Fruit fly (Drosophila melanogaster) whole organism, embryonic: ENCODE data around the gene CG1764.

Experiments used
- BEAF-32 ChIP-seq: fragments of 200-800 bp; sonication (Bioruptor generic); optimal IDR thresholded peaks from 3 replicates; lab custom pipeline; 2017; ENCODE audit warnings: missing biosample characterization, missing genetic modification characterization, mild to moderate bottlenecking, moderate library complexity, missing genetic modification reagents
- CG10147 ChIP-seq: fragments of 200-800 bp; sonication (Bioruptor generic); optimal IDR thresholded peaks from 2 replicates; lab custom pipeline; 2019; ENCODE audit warnings: missing biosample characterization, mild to moderate bottlenecking, missing genetic modification characterization, moderate library complexity
- CG10979 ChIP-seq: fragments of 200-800 bp; sonication (Bioruptor generic); optimal IDR thresholded peaks from 2 replicates; lab custom pipeline; 2018; ENCODE audit warnings: missing biosample characterization, mild to moderate bottlenecking, missing genetic modification characterization, moderate library complexity
- CG11723 ChIP-seq: fragments of 200-800 bp; sonication (Bioruptor generic); optimal IDR thresholded peaks from 2 replicates; lab custom pipeline; 2017; ENCODE audit warnings: missing biosample characterization, mild to moderate bottlenecking, missing genetic modification characterization
- CG12391 ChIP-seq: fragments of 200-800 bp; sonication (Bioruptor generic); optimal IDR thresholded peaks from 3 replicates; lab custom pipeline; 2018; ENCODE audit warnings: missing biosample characterization, mild to moderate bottlenecking, missing genetic modification characterization, moderate library complexity
- CG12942 ChIP-seq: fragments of 200-800 bp; sonication (Bioruptor generic); optimal IDR thresholded peaks from 3 replicates; lab custom pipeline; 2016; ENCODE audit warnings: missing biosample characterization, missing genetic modification characterization
- CG13424 ChIP-seq: fragments of 200-800 bp; sonication (Bioruptor generic); optimal IDR thresholded peaks from 2 replicates; lab custom pipeline; 2019; ENCODE audit warnings: missing biosample characterization, mild to moderate bottlenecking, missing genetic modification characterization, moderate library complexity
- CG15073 ChIP-seq: fragments of 200-800 bp; sonication (Bioruptor generic); optimal IDR thresholded peaks from 2 replicates; lab custom pipeline; 2016; ENCODE audit warnings: missing biosample characterization, missing genetic modification characterization
- CG15514 ChIP-seq: fragments of 200-800 bp; sonication (Bioruptor generic); optimal IDR thresholded peaks from 3 replicates; lab custom pipeline; 2017; ENCODE audit warnings: missing biosample characterization, missing genetic modification characterization, mild to moderate bottlenecking, moderate library complexity, missing genetic modification reagents
- CG1603 ChIP-seq: fragments of 200-800 bp; sonication (Bioruptor generic); optimal IDR thresholded peaks from 2 replicates; lab custom pipeline; 2019; ENCODE audit warnings: missing biosample characterization, mild to moderate bottlenecking, missing genetic modification characterization, moderate library complexity
- CG16779 ChIP-seq: fragments of 200-800 bp; sonication (Bioruptor generic); IDR thresholded peaks from 2 replicates; pipeline ENCODE4 v1.3.6; 2022; ENCODE audit warnings: missing biosample characterization, missing genetic modification characterization
- CG18011 ChIP-seq: fragments of 200-800 bp; sonication (Bioruptor generic); optimal IDR thresholded peaks from 2 replicates; lab custom pipeline; 2017; ENCODE audit warnings: missing biosample characterization, missing genetic modification characterization, mild to moderate bottlenecking, moderate library complexity, missing genotype
- CG2678 ChIP-seq: fragments of 200-800 bp; sonication (Bioruptor generic); optimal IDR thresholded peaks from 3 replicates; lab custom pipeline; 2019; ENCODE audit warnings: missing biosample characterization, mild to moderate bottlenecking, missing genetic modification characterization, moderate library complexity
- CG31365 ChIP-seq: fragments of 200-800 bp; sonication (Bioruptor generic); optimal IDR thresholded peaks from 2 replicates; lab custom pipeline; 2018; ENCODE audit warnings: missing biosample characterization, mild to moderate bottlenecking, missing genetic modification characterization
- CG31388 ChIP-seq: fragments of 200-800 bp; sonication (Bioruptor generic); optimal IDR thresholded peaks from 2 replicates; lab custom pipeline; 2016; ENCODE audit warnings: missing biosample characterization, missing genetic modification characterization
- CG34376 ChIP-seq: fragments of 200-800 bp; sonication (Bioruptor generic); optimal IDR thresholded peaks from 2 replicates; lab custom pipeline; 2018; ENCODE audit warnings: missing biosample characterization, mild to moderate bottlenecking, missing genetic modification characterization
- CG5180 ChIP-seq: fragments of 200-800 bp; sonication (Bioruptor generic); optimal IDR thresholded peaks from 3 replicates; lab custom pipeline; 2017; ENCODE audit warnings: missing biosample characterization, missing genetic modification characterization, mild to moderate bottlenecking, moderate library complexity, missing genetic modification reagents
- CG6175 ChIP-seq: fragments of 200-800 bp; sonication (Bioruptor generic); IDR thresholded peaks from 3 replicates; pipeline ENCODE4 v1.3.6; 2022; ENCODE audit warnings: missing biosample characterization, missing genetic modification characterization
- CG9797 ChIP-seq: fragments of 200-800 bp; sonication (Bioruptor generic); optimal IDR thresholded peaks from 3 replicates; lab custom pipeline; 2018; ENCODE audit warnings: missing biosample characterization, mild to moderate bottlenecking, missing genetic modification characterization
- Chrac-16 ChIP-seq: fragments of 200-800 bp; sonication (Bioruptor generic); optimal IDR thresholded peaks from 3 replicates; lab custom pipeline; 2016; ENCODE audit warnings: missing biosample characterization, missing genetic modification characterization
- CrebB ChIP-seq: fragments of 200-800 bp; sonication (Bioruptor generic); optimal IDR thresholded peaks from 3 replicates; lab custom pipeline; 2018; ENCODE audit warnings: missing biosample characterization, mild to moderate bottlenecking, missing genetic modification characterization
- Dbx ChIP-seq: fragments of 200-800 bp; sonication (Bioruptor generic); IDR thresholded peaks from 3 replicates; pipeline ENCODE4 v1.3.6; 2022; ENCODE audit warnings: missing biosample characterization, missing genetic modification characterization
- Dll ChIP-seq: fragments of 200-800 bp; sonication (Bioruptor generic); IDR thresholded peaks from 4 replicates; pipeline ENCODE4 v1.3.6; 2022; ENCODE audit warnings: missing biosample characterization, missing genetic modification characterization; ENCODE audit not compliant: partially characterized antibody
- Dp ChIP-seq: fragments of 200-800 bp; sonication (Bioruptor generic); optimal IDR thresholded peaks from 2 replicates; lab custom pipeline; 2018; ENCODE audit warnings: missing biosample characterization, mild to moderate bottlenecking, missing genetic modification characterization, moderate library complexity
- E2f1 ChIP-seq: fragments of 200-800 bp; sonication (Bioruptor generic); IDR thresholded peaks from 2 replicates; pipeline ENCODE4 v1.3.6; 2022; ENCODE audit warnings: missing biosample characterization, missing genetic modification characterization
- E2f2 ChIP-seq: fragments of 200-800 bp; sonication (Bioruptor generic); IDR thresholded peaks from 2 replicates; pipeline ENCODE4 v1.3.6; 2022; ENCODE audit warnings: missing biosample characterization, missing genetic modification characterization
- Hey ChIP-seq: fragments of 200-800 bp; sonication (Bioruptor generic); optimal IDR thresholded peaks from 3 replicates; lab custom pipeline; 2018; ENCODE audit warnings: missing biosample characterization, mild to moderate bottlenecking, missing genetic modification characterization
- Lhr ChIP-seq: fragments of 200-800 bp; sonication (Bioruptor generic); optimal IDR thresholded peaks from 3 replicates; lab custom pipeline; 2017; ENCODE audit warnings: mild to moderate bottlenecking, missing biosample characterization, missing genetic modification reagents, missing genetic modification characterization
- Max ChIP-seq: fragments of 200-800 bp; sonication (Bioruptor generic); optimal IDR thresholded peaks from 2 replicates; lab custom pipeline; 2016; ENCODE audit warnings: missing biosample characterization, mild to moderate bottlenecking, missing genetic modification characterization
- Pdp1 ChIP-seq, 2 experiments: fragments of 200-800 bp; sonication (Bioruptor generic); optimal IDR thresholded peaks; 3 replicates each; lab custom pipeline; 2016; ENCODE audit warnings: missing biosample characterization in 2 of 2, missing genetic modification characterization in 2 of 2, mild to moderate bottlenecking in 1 of 2, moderate library complexity in 1 of 2
- Ssrp ChIP-seq: fragments of 200-800 bp; sonication (Bioruptor generic); optimal IDR thresholded peaks from 2 replicates; lab custom pipeline; 2018; ENCODE audit warnings: missing biosample characterization, mild to moderate bottlenecking, missing genetic modification characterization, moderate library complexity
- Stat92E ChIP-seq, 3 experiments: fragments of >200 bp in 2 of 3; fragments of 200-800 bp in 1 of 3; sonication (Bioruptor generic) in 1 of 3; optimal IDR thresholded peaks; 2 replicates each; lab custom pipeline; 2017 to 2019; ENCODE audit warnings: missing biosample characterization in 3 of 3, missing genetic modification characterization in 3 of 3, mild to moderate bottlenecking in 1 of 3, moderate library complexity in 1 of 3
- Usf ChIP-seq: fragments of 200-800 bp; sonication (Bioruptor generic); optimal IDR thresholded peaks from 2 replicates; lab custom pipeline; 2017; ENCODE audit warnings: missing genotype, missing biosample characterization, missing genetic modification characterization
- ash1 ChIP-seq: fragments of 200-800 bp; sonication (Bioruptor generic); optimal IDR thresholded peaks from 2 replicates; lab custom pipeline; 2018; ENCODE audit warnings: missing biosample characterization, mild to moderate bottlenecking, missing genetic modification characterization
- chinmo ChIP-seq: fragments of 200-800 bp; sonication (Bioruptor generic); IDR thresholded peaks from 4 replicates; pipeline ENCODE4 v1.3.6; 2022; ENCODE audit warnings: missing biosample characterization, missing genetic modification characterization; ENCODE audit not compliant: partially characterized antibody
- croc ChIP-seq: fragments of 200-800 bp; sonication (Bioruptor generic); conservative IDR thresholded peaks from 3 replicates; pipeline ENCODE4 v1.3.6; 2022; ENCODE audit warnings: missing biosample characterization, missing genetic modification characterization
- crol ChIP-seq: fragments of 200-800 bp; sonication (Bioruptor generic); IDR thresholded peaks from 2 replicates; pipeline ENCODE4 v1.3.6; 2022; ENCODE audit warnings: missing biosample characterization, missing genetic modification characterization
- cwo ChIP-seq: fragments of 200-800 bp; sonication (Bioruptor generic); optimal IDR thresholded peaks from 3 replicates; lab custom pipeline; 2017; ENCODE audit warnings: missing biosample characterization, missing genetic modification characterization, mild to moderate bottlenecking, moderate library complexity, missing genetic modification reagents
- gfzf ChIP-seq: fragments of 200-800 bp; sonication (Bioruptor generic); optimal IDR thresholded peaks from 2 replicates; lab custom pipeline; 2016; ENCODE audit warnings: missing biosample characterization, mild to moderate bottlenecking, missing genetic modification characterization, moderate library complexity
- grau ChIP-seq: fragments of 200-800 bp; optimal IDR thresholded peaks from 3 replicates; lab custom pipeline; 2019; ENCODE audit warnings: missing biosample characterization, mild to moderate bottlenecking, missing genetic modification characterization, moderate library complexity
- hb ChIP-seq: fragments of 200-800 bp; sonication (Bioruptor generic); IDR thresholded peaks from 3 replicates; pipeline ENCODE4 v1.3.6; 2022; ENCODE audit warnings: missing biosample characterization, missing genetic modification characterization; ENCODE audit not compliant: partially characterized antibody
- nom ChIP-seq: fragments of 200-800 bp; sonication (Bioruptor generic); optimal IDR thresholded peaks from 2 replicates; lab custom pipeline; 2017; ENCODE audit warnings: missing biosample characterization, missing genetic modification characterization, mild to moderate bottlenecking, moderate library complexity, missing genetic modification reagents
- pzg ChIP-seq: fragments of 200-800 bp; sonication (Bioruptor generic); optimal IDR thresholded peaks from 3 replicates; lab custom pipeline; 2018; ENCODE audit warnings: missing biosample characterization, mild to moderate bottlenecking, missing genetic modification characterization, moderate library complexity
- sd ChIP-seq: fragments of 200-800 bp; sonication (Bioruptor generic); optimal IDR thresholded peaks from 3 replicates; lab custom pipeline; 2018; ENCODE audit warnings: missing biosample characterization, mild to moderate bottlenecking, missing genetic modification characterization, moderate library complexity
- stc ChIP-seq: fragments of 200-800 bp; sonication (Bioruptor generic); IDR thresholded peaks from 2 replicates; pipeline ENCODE4 v1.3.6; 2022; ENCODE audit warnings: missing biosample characterization, missing genetic modification characterization
- tgo ChIP-seq: fragments of 200-800 bp; sonication (Bioruptor generic); IDR thresholded peaks from 3 replicates; pipeline ENCODE4 v1.3.6; 2022; ENCODE audit warnings: missing biosample characterization, missing genetic modification characterization
- zfh2 ChIP-seq: fragments of 200-800 bp; sonication (Bioruptor generic); optimal IDR thresholded peaks from 2 replicates; lab custom pipeline; 2016; ENCODE audit warnings: missing biosample characterization, missing genetic modification characterization

CG1764 gene

dm6 chrX:13258048-13258756 is 44.0 kb downstream of the CG1764 start, which contains the start of the genes mew and CG15742 (continued):
- TF ChIP-seq Hey = no peak
- peak; percentile 47 for TF ChIP-seq cwo (GFP tag; lab: Kevin White, UChicago)
- TF ChIP-seq Dbx (GFP tag; lab: Robert Waterston, UW) = no peak
- peak; percentile 24 for TF ChIP-seq BEAF-32
- TF ChIP-seq Pdp1 (GFP tag; optimal IDR thresholded peaks at IDR 0.05; lab: Kevin White, UChicago) = peak in 1 of 2 experiments; percentile 14
- no peak for TF ChIP-seq CG12942 (GFP tag; lab: Kevin White, UChicago)
- no peak for TF ChIP-seq CG6175 (GFP tag; lab: Robert Waterston, UW)
- TF ChIP-seq E2f1 (GFP tag; lab: Robert Waterston, UW) = no peak
- no peak for TF ChIP-seq Usf
- no peak for TF ChIP-seq Chrac-16 (GFP tag; lab: Kevin White, UChicago)
- no peak for TF ChIP-seq CG13424
- peak in 1 of 3 experiments; percentile 7 for TF ChIP-seq Stat92E (GFP tag; optimal IDR thresholded peaks at IDR 0.05; lab: Kevin White, UChicago)
- TF ChIP-seq E2f2 (GFP tag; lab: Robert Waterston, UW) = peak; percentile 75
- no peak for TF ChIP-seq zfh2 (GFP tag; lab: Kevin White, UChicago)
- peak; percentile 83 for TF ChIP-seq CG18011 (GFP tag; lab: Kevin White, UChicago)
- peak; percentile 69 for TF ChIP-seq Dp (GFP tag; lab: Kevin White, UChicago)
- TF ChIP-seq CG10147 (GFP tag; lab: Kevin White, UChicago) = no peak
- TF ChIP-seq CG9797 (GFP tag; lab: Kevin White, UChicago) = peak; percentile 10
- TF ChIP-seq Dll = peak; percentile 43; the same call in 2 of the 4 replicates
- peak; percentile 97 for TF ChIP-seq CG5180 (GFP tag; lab: Kevin White, UChicago)
- peak; percentile 35 for TF ChIP-seq gfzf
- TF ChIP-seq CG15514 (GFP tag; lab: Kevin White, UChicago) = no peak
- peak; percentile 81 for TF ChIP-seq CG31365 (tag; lab: Kevin White, UChicago)

- TF ChIP-seq sd (peak; percentile 24), CrebB (tag; lab: Kevin White, UChicago) (no peak), croc (no peak), E2f2 (GFP tag; lab: Robert Waterston, UW) (peak; percentile 61), nom (GFP tag; lab: Kevin White, UChicago) (peak; percentile 44), CG31388 (no peak), CG15073 (GFP tag; lab: Kevin White, UChicago) (peak; percentile 46), CG12391 (peak; percentile 22), ash1 (GFP tag; lab: Kevin White, UChicago) (peak; percentile 10), grau (tag; lab: Kevin White, UChicago) (peak; percentile 30), Max (no peak), CG10979 (tag; lab: Kevin White, UChicago) (peak; percentile 11), stc (no peak; the same call in 1 of the 2 replicates), pzg (GFP tag; lab: Kevin White, UChicago) (peak; percentile 23), hb (GFP tag; lab: Robert Waterston, UW) (no peak), CG1603 (tag; lab: Kevin White, UChicago) (peak; percentile 38), crol (GFP tag; lab: Robert Waterston, UW) (0 out of 2 replicates have a peak, but pooled peaks have one; percentile 10), Lhr (GFP tag; lab: Kevin White, UChicago) (no peak), Ssrp (tag; lab: Kevin White, UChicago) (no peak), CG34376 (GFP tag; lab: Kevin White, UChicago) (peak; percentile 16), chinmo (GFP tag; lab: Robert Waterston, UW) (peak; percentile 80), CG16779 (0 out of 2 replicates have a peak, but pooled peaks have one; percentile 57), CG2678 (tag; lab: Kevin White, UChicago) (peak; percentile 10), CG11723 (GFP tag; lab: Kevin White, UChicago) (no peak), tgo (GFP tag; lab: Robert Waterston, UW) (no peak)
Observed at dm6 chrX:13256967-13257366, 45.2 kb downstream of the CG1764 start.
